Fruit fly (Drosophila melanogaster) whole organism, pupa: Measurements from ENCODE around the gene IRSp53.

Source experiments
- CG10348 ChIP-seq: fragments of 200-800 bp; sonication (Bioruptor generic); IDR thresholded peaks from 2 replicates; pipeline ENCODE4 v1.3.6; 2022; ENCODE audit warnings: missing biosample characterization, missing genetic modification characterization
- CG12605 ChIP-seq: fragments of 200-800 bp; sonication (Bioruptor generic); IDR thresholded peaks from 2 replicates; pipeline ENCODE4 v1.3.6; 2022; ENCODE audit warnings: missing biosample characterization, missing genetic modification characterization
- CG13204 ChIP-seq: fragments of 200-800 bp; sonication (Bioruptor generic); optimal IDR thresholded peaks from 2 replicates; lab custom pipeline; 2018; ENCODE audit warnings: missing biosample characterization, mild to moderate bottlenecking, missing genetic modification characterization, moderate library complexity
- CG14655 ChIP-seq: fragments of 200-800 bp; sonication (Bioruptor generic); optimal IDR thresholded peaks from 3 replicates; lab custom pipeline; 2017; ENCODE audit warnings: mild to moderate bottlenecking, missing biosample characterization, missing genetic modification reagents, missing genetic modification characterization
- CG15710 ChIP-seq: fragments of 200-800 bp; sonication (Bioruptor generic); optimal IDR thresholded peaks from 2 replicates; lab custom pipeline; 2018; ENCODE audit warnings: missing biosample characterization, mild to moderate bottlenecking, missing genetic modification characterization, moderate library complexity
- CG17806 ChIP-seq: fragments of 200-800 bp; sonication (Bioruptor generic); optimal IDR thresholded peaks from 2 replicates; lab custom pipeline; 2018; ENCODE audit warnings: missing biosample characterization, mild to moderate bottlenecking, missing genetic modification characterization, moderate library complexity
- CG32121 ChIP-seq: fragments of 200-800 bp; sonication (Bioruptor generic); IDR thresholded peaks from 2 replicates; pipeline ENCODE4 v1.3.6; 2022; ENCODE audit warnings: missing biosample characterization, missing genetic modification characterization
- CG34367 ChIP-seq: fragments of 200-800 bp; sonication (Bioruptor generic); optimal IDR thresholded peaks from 2 replicates; lab custom pipeline; 2018; ENCODE audit warnings: missing biosample characterization, mild to moderate bottlenecking, missing genetic modification characterization
- CG4496 ChIP-seq: fragments of 200-800 bp; sonication (Bioruptor generic); IDR thresholded peaks from 3 replicates; pipeline ENCODE4 v1.3.6; 2022; ENCODE audit warnings: missing biosample characterization, missing genetic modification characterization
- CG8159 ChIP-seq: fragments of 200-800 bp; sonication (Bioruptor generic); optimal IDR thresholded peaks from 3 replicates; lab custom pipeline; 2018; ENCODE audit warnings: missing biosample characterization, mild to moderate bottlenecking, missing genetic modification characterization, moderate library complexity
- CG8301 ChIP-seq: fragments of 200-800 bp; sonication (Bioruptor generic); optimal IDR thresholded peaks from 2 replicates; lab custom pipeline; 2018; ENCODE audit warnings: missing biosample characterization, mild to moderate bottlenecking, missing genetic modification characterization
- CG9948 ChIP-seq: fragments of 200-800 bp; sonication (Bioruptor generic); optimal IDR thresholded peaks from 2 replicates; lab custom pipeline; 2018; ENCODE audit warnings: missing biosample characterization, mild to moderate bottlenecking, missing genetic modification characterization, moderate library complexity
- D1 ChIP-seq: fragments of 200-800 bp; sonication (Bioruptor generic); optimal IDR thresholded peaks from 2 replicates; lab custom pipeline; 2018; ENCODE audit warnings: missing biosample characterization, mild to moderate bottlenecking, missing genetic modification characterization, moderate library complexity
- EcR ChIP-seq: fragments of 200-800 bp; sonication (Bioruptor generic); optimal IDR thresholded peaks from 3 replicates; lab custom pipeline; 2019; ENCODE audit warnings: missing biosample characterization, missing genetic modification characterization, mild to moderate bottlenecking, moderate library complexity, missing genetic modification reagents
- Ets98B ChIP-seq: fragments of 200-800 bp; sonication (Bioruptor generic); IDR thresholded peaks from 2 replicates; pipeline ENCODE4 v1.3.6; 2022; ENCODE audit warnings: missing biosample characterization, missing genetic modification characterization
- Pif1A ChIP-seq: fragments of 200-800 bp; sonication (Bioruptor generic); optimal IDR thresholded peaks from 3 replicates; lab custom pipeline; 2016; ENCODE audit warnings: missing biosample characterization, missing genetic modification characterization
- Pif1B ChIP-seq: fragments of 200-800 bp; sonication (Bioruptor generic); optimal IDR thresholded peaks from 3 replicates; lab custom pipeline; 2016; ENCODE audit warnings: missing biosample characterization, missing genetic modification characterization
- Snoo ChIP-seq: fragments of 200-800 bp; sonication (Bioruptor generic); optimal IDR thresholded peaks from 3 replicates; lab custom pipeline; 2017; ENCODE audit warnings: missing biosample characterization, mild to moderate bottlenecking, missing genetic modification characterization, inconsistent platforms
- fd96Ca ChIP-seq: fragments of 200-800 bp; sonication (Bioruptor generic); IDR thresholded peaks from 3 replicates; pipeline ENCODE4 v1.3.6; 2022; ENCODE audit warnings: missing biosample characterization, missing genetic modification characterization
- gl ChIP-seq: fragments of 200-800 bp; sonication (Bioruptor generic); optimal IDR thresholded peaks from 2 replicates; lab custom pipeline; 2018; ENCODE audit warnings: missing biosample characterization, mild to moderate bottlenecking, missing genetic modification characterization
- rn ChIP-seq: fragments of 200-800 bp; sonication (Bioruptor generic); IDR thresholded peaks from 2 replicates; pipeline ENCODE4 v1.3.6; 2022; ENCODE audit warnings: missing biosample characterization, missing genetic modification characterization

IRSp53 gene

dm6 chr3L:11150735-11151287 is 15.0 kb downstream of the IRSp53 start, which contains the start of gene CG6216:
Gene CG6216 (minus strand): TSS chr3L:11150785.
- no peak for TF ChIP-seq EcR (GFP tag; lab: Kevin White, UChicago)
- TF ChIP-seq Snoo = peak; percentile 77

- TF ChIP-seq CG10348 (GFP tag; lab: Robert Waterston, UW) (peak; percentile 15; the same call in 1 of the 2 replicates), CG32121 (GFP tag; lab: Robert Waterston, UW) (peak; percentile 74), Ets98B (GFP tag; lab: Robert Waterston, UW) (peak; percentile 77), CG13204 (GFP tag; lab: Kevin White, UChicago) (no peak), CG17806 (no peak), CG34367 (no peak), fd96Ca (GFP tag; lab: Robert Waterston, UW) (peak; percentile 68), CG9948 (tag; lab: Kevin White, UChicago) (no peak), CG15710 (peak; percentile 19), CG4496 (peak; percentile 77), CG8301 (tag; lab: Kevin White, UChicago) (peak; percentile 46), Snoo (peak; percentile 23), CG12605 (peak; percentile 8; the same call in 1 of the 2 replicates), rn (GFP tag; lab: Robert Waterston, UW) (peak; percentile 51; the same call in 1 of the 2 replicates), Pif1B (GFP tag; lab: Kevin White, UChicago) (peak; percentile 44), D1 (no peak), Pif1A (GFP tag; lab: Kevin White, UChicago) (peak; percentile 54), CG14655 (GFP tag; lab: Kevin White, UChicago) (peak; percentile 58), CG8159 (tag; lab: Kevin White, UChicago) (no peak)
Measured at dm6 chr3L:11155380-11155779, 19.5 kb downstream of the IRSp53 start.

dm6 chr3L:11164899-11165298 is 29.1 kb downstream of the IRSp53 start, which contains the start of gene Alg10:
Gene Alg10 (plus strand): TSS chr3L:11164971.
- TF ChIP-seq CG8159 (tag; lab: Kevin White, UChicago) (no peak), CG13204 (GFP tag; lab: Kevin White, UChicago) (no peak)
- TF ChIP-seq, all 21 proteins: peak for 0

dm6 chr3L:11169299-11170181 is 33.7 kb downstream of the IRSp53 start, which contains the start of the genes wls and Adck5:
Gene wls (minus strand): TSS chr3L:11169625.
Gene Adck5 (plus strand): TSS chr3L:11169817.
- TF ChIP-seq CG12605 = peak; percentile 64
- TF ChIP-seq CG9948 (tag; lab: Kevin White, UChicago) = no peak
- 0 out of 3 replicates have a peak, but pooled peaks have one; percentile 21 for TF ChIP-seq fd96Ca (GFP tag; lab: Robert Waterston, UW)
- no peak for TF ChIP-seq CG15710
- TF ChIP-seq Ets98B (GFP tag; lab: Robert Waterston, UW) = peak; percentile 18; the same call in 1 of the 2 replicates
- TF ChIP-seq CG13204 (GFP tag; lab: Kevin White, UChicago) = no peak
- no peak for TF ChIP-seq CG10348 (GFP tag; lab: Robert Waterston, UW)
- TF ChIP-seq CG17806 = no peak
- TF ChIP-seq CG8159 (tag; lab: Kevin White, UChicago) = no peak
- peak; percentile 53 for TF ChIP-seq CG34367
- peak; percentile 78 for TF ChIP-seq CG4496
- no peak for TF ChIP-seq EcR (GFP tag; lab: Kevin White, UChicago)
- no peak for TF ChIP-seq D1
- TF ChIP-seq rn (GFP tag; lab: Robert Waterston, UW) = no peak
- TF ChIP-seq CG14655 (GFP tag; lab: Kevin White, UChicago) = no peak
- peak; percentile 78 for TF ChIP-seq Snoo
- TF ChIP-seq gl (tag; lab: Kevin White, UChicago) = peak; percentile 38
- no peak for TF ChIP-seq CG8301 (tag; lab: Kevin White, UChicago)
- TF ChIP-seq Pif1B (GFP tag; lab: Kevin White, UChicago) = no peak
- 0 out of 2 replicates have a peak, but pooled peaks have one; percentile 35 for TF ChIP-seq CG32121 (GFP tag; lab: Robert Waterston, UW)
- TF ChIP-seq Pif1A (GFP tag; lab: Kevin White, UChicago) = no peak

- TF ChIP-seq D1 = no peak
- 0 out of 3 replicates have a peak, but pooled peaks have one; percentile 17 for TF ChIP-seq CG4496
Measured at dm6 chr3L:11173049-11173564, 37.3 kb downstream of the IRSp53 start, which contains the start of gene CG14142. Gene CG14142 (plus strand): TSS chr3L:11173514.

dm6 chr3L:11182994-11183393 is 47.1 kb downstream of the IRSp53 start:
- no peak for TF ChIP-seq Ets98B (GFP tag; lab: Robert Waterston, UW)
- TF ChIP-seq CG12605 = no peak
- no peak for TF ChIP-seq CG14655 (GFP tag; lab: Kevin White, UChicago)
- no peak for TF ChIP-seq fd96Ca (GFP tag; lab: Robert Waterston, UW)
- TF ChIP-seq, all 21 proteins: peak for 0
